Worm (Caenorhabditis elegans) whole organism, midembryonic: ENCODE measurements around the gene K09C4.2.

Experiments
- flt-1 ChIP-seq: fragments of 200-800 bp; sonication (Bioruptor generic); IDR thresholded peaks from 2 replicates; pipeline ENCODE4 v1.3.6; 2022; ENCODE audit warnings: missing genetic modification characterization, missing compliant biosample characterization
- klf-2 ChIP-seq: fragments of 200-800 bp; sonication (Bioruptor generic); conservative IDR thresholded peaks from 2 replicates; pipeline ENCODE4 v1.3.6; 2022; ENCODE audit warnings: missing genetic modification reagents, missing genetic modification characterization, missing compliant biosample characterization
- ref-1 ChIP-seq: fragments of 200-800 bp; sonication (Bioruptor generic); conservative IDR thresholded peaks from 2 replicates; pipeline ENCODE4 v1.3.6; 2022; ENCODE audit warnings: missing genetic modification reagents, missing genetic modification characterization, missing compliant biosample characterization
- tab-1 ChIP-seq: fragments of 200-800 bp; sonication (Bioruptor generic); IDR thresholded peaks from 2 replicates; pipeline ENCODE4 v1.3.6; 2022; ENCODE audit warnings: missing genetic modification characterization, missing compliant biosample characterization
- ztf-23 ChIP-seq: fragments of 200-800 bp; sonication (Bioruptor generic); IDR thresholded peaks from 2 replicates; pipeline ENCODE4 v1.3.6; 2022; ENCODE audit warnings: missing genetic modification reagents, missing genetic modification characterization, missing compliant biosample characterization

- no peak for TF ChIP-seq ztf-23 (GFP tag; lab: Robert Waterston, UW)
- no peak for TF ChIP-seq klf-2 (GFP tag; lab: Robert Waterston, UW)
- TF ChIP-seq ref-1 (GFP tag; lab: Robert Waterston, UW), result no peak
- no peak for TF ChIP-seq tab-1
- TF ChIP-seq flt-1 (GFP tag; lab: Robert Waterston, UW), result no peak
Observed at ce11 chrX:3290147-3290546, 6.1 kb upstream of the K09C4.2 start.
